Worm (Caenorhabditis elegans) whole organism, L4 larva: Measurements from ENCODE around the gene str-134.
A peak's percentile ranks its signal among the peaks of the same experiment; 100 is the strongest.

Experiments
- F44E2.7 ChIP-seq: fragments of 200-800 bp; sonication (Bioruptor generic); IDR thresholded peaks from 2 replicates; pipeline ENCODE4 v2.1.2; 2022; ENCODE audit warnings: missing genetic modification characterization, missing compliant biosample characterization
- F49E8.2 ChIP-seq: sonication (generic microtip); optimal IDR thresholded peaks from 2 replicates; lab custom pipeline; 2016; ENCODE audit warnings: missing compliant biosample characterization, mild to moderate bottlenecking, missing genetic modification characterization, borderline replicate concordance
- R02D3.7 ChIP-seq: fragments of 150-350 bp; sonication (generic microtip); optimal IDR thresholded peaks from 3 replicates; lab custom pipeline; 2014; ENCODE audit warnings: missing biosample characterization, missing genetic modification characterization
- T26A8.4 ChIP-seq: fragments of 200-800 bp; sonication (Bioruptor generic); IDR thresholded peaks from 2 replicates; pipeline ENCODE4 v1.3.6; 2022; ENCODE audit warnings: missing genetic modification characterization, missing compliant biosample characterization
- Y75B8A.6 ChIP-seq: fragments of 200-800 bp; sonication (Bioruptor generic); IDR thresholded peaks from 2 replicates; pipeline ENCODE4 v1.3.6; 2022; ENCODE audit warnings: missing genetic modification reagents, missing genetic modification characterization, missing compliant biosample characterization
- ZK337.2 ChIP-seq: fragments of 200-800 bp; sonication (Bioruptor generic); IDR thresholded peaks from 2 replicates; pipeline ENCODE4 v1.3.6; 2022; ENCODE audit warnings: missing genetic modification reagents, missing genetic modification characterization, missing compliant biosample characterization
- aha-1 ChIP-seq: fragments of 150-350 bp; peaks from one replicate; lab custom pipeline; 2014; ENCODE audit warnings: missing biosample characterization, missing genetic modification characterization
- aly-2 ChIP-seq: sonication (generic microtip); optimal IDR thresholded peaks from 2 replicates; lab custom pipeline; 2018; ENCODE audit warnings: missing biosample characterization, missing genetic modification characterization
- arid-1 ChIP-seq: fragments of 200-800 bp; sonication (Bioruptor generic); conservative IDR thresholded peaks from 2 replicates; pipeline ENCODE4 v1.3.6; 2022; ENCODE audit warnings: missing genetic modification reagents, missing genetic modification characterization, missing compliant biosample characterization
- ceh-32 ChIP-seq: sonication (generic microtip); optimal IDR thresholded peaks from 2 replicates; lab custom pipeline; 2016; ENCODE audit warnings: mild to moderate bottlenecking, missing genetic modification characterization, missing compliant biosample characterization; ENCODE audit not compliant: poor library complexity
- ceh-44 ChIP-seq: fragments of 200-800 bp; sonication (Bioruptor generic); IDR thresholded peaks from 2 replicates; pipeline ENCODE4 v1.3.6; 2022; ENCODE audit warnings: missing genetic modification reagents, missing genetic modification characterization, missing compliant biosample characterization
- ceh-62 ChIP-seq: sonication (generic microtip); optimal IDR thresholded peaks from 2 replicates; lab custom pipeline; 2017; ENCODE audit warnings: missing biosample characterization, missing genetic modification characterization
- daf-16 ChIP-seq, 3 experiments: sonication (generic microtip); optimal IDR thresholded peaks; 2 replicates each; lab custom pipeline; 2016 to 2017; ENCODE audit warnings: missing genetic modification characterization in 3 of 3, missing genetic modification reagents in 3 of 3, mild to moderate bottlenecking in 2 of 3, missing compliant biosample characterization in 2 of 3, missing biosample characterization in 1 of 3, moderate library complexity in 1 of 3
- dmd-9 ChIP-seq: fragments of 200-800 bp; sonication (Bioruptor generic); IDR thresholded peaks from 2 replicates; pipeline ENCODE4 v1.3.6; 2022; ENCODE audit warnings: missing genetic modification reagents, missing genetic modification characterization, missing compliant biosample characterization
- duxl-1 ChIP-seq: sonication (generic microtip); optimal IDR thresholded peaks from 2 replicates; lab custom pipeline; 2016; ENCODE audit warnings: mild to moderate bottlenecking, missing genetic modification characterization, moderate library complexity, missing compliant biosample characterization; ENCODE audit not compliant: poor library complexity
- dve-1 ChIP-seq: sonication (generic microtip); optimal IDR thresholded peaks from 2 replicates; lab custom pipeline; 2017; ENCODE audit warnings: antibody characterized with exemption, mild to moderate bottlenecking, missing genetic modification characterization, missing compliant biosample characterization; ENCODE audit not compliant: insufficient read depth
- egl-27 ChIP-seq: sonication (generic microtip); optimal IDR thresholded peaks from 3 replicates; lab custom pipeline; 2017; ENCODE audit warnings: missing biosample characterization, missing genetic modification reagents, missing genetic modification characterization
- egl-43 ChIP-seq: fragments of 200-800 bp; sonication (Bioruptor generic); IDR thresholded peaks from 2 replicates; pipeline ENCODE4 v1.3.6; 2022; ENCODE audit warnings: missing genetic modification reagents, missing genetic modification characterization, missing compliant biosample characterization
- jun-1 ChIP-seq: fragments of 150-350 bp; optimal IDR thresholded peaks from 2 replicates; lab custom pipeline; 2014; ENCODE audit warnings: missing biosample characterization, missing genetic modification reagents, missing genetic modification characterization
- lim-7 ChIP-seq: fragments of 200-800 bp; sonication (Bioruptor generic); IDR thresholded peaks from 2 replicates; pipeline ENCODE4 v1.3.6; 2022; ENCODE audit warnings: missing genetic modification characterization, missing compliant biosample characterization
- lin-15B ChIP-seq: fragments of 150-350 bp; sonication (generic microtip); optimal IDR thresholded peaks from 3 replicates; lab custom pipeline; 2014; ENCODE audit warnings: missing biosample characterization, missing genetic modification characterization
- lin-29 ChIP-seq: fragments of 200-800 bp; sonication (Bioruptor generic); IDR thresholded peaks from 2 replicates; pipeline ENCODE4 v1.3.6; 2022; ENCODE audit warnings: missing genetic modification reagents, missing genetic modification characterization, missing compliant biosample characterization
- lin-39 ChIP-seq: fragments of 150-350 bp; optimal IDR thresholded peaks from 2 replicates; lab custom pipeline; 2014; ENCODE audit warnings: missing biosample characterization, missing genetic modification reagents, missing genetic modification characterization
- lir-3 ChIP-seq: sonication (generic microtip); optimal IDR thresholded peaks from 2 replicates; lab custom pipeline; 2016; ENCODE audit warnings: mild to moderate bottlenecking, missing genetic modification characterization, missing compliant biosample characterization
- lsy-2 ChIP-seq, 2 experiments: fragments of 150-350 bp in 1 of 2; sonication (generic microtip) in 1 of 2; optimal IDR thresholded peaks; 2 replicates each; lab custom pipeline; 2014 to 2017; ENCODE audit warnings: missing biosample characterization in 2 of 2, missing genetic modification characterization in 2 of 2
- madf-5 ChIP-seq, 2 experiments: fragments of 200-800 bp; sonication (Bioruptor generic); IDR thresholded peaks; 2 replicates each; pipeline ENCODE4 v1.3.6; 2022; ENCODE audit warnings: missing compliant biosample characterization in 2 of 2, missing genetic modification characterization in 2 of 2
- mep-1 ChIP-seq: fragments of 150-350 bp; sonication (generic microtip); optimal IDR thresholded peaks from 3 replicates; lab custom pipeline; 2014; ENCODE audit warnings: missing biosample characterization, missing genetic modification characterization
- mxl-3 ChIP-seq: fragments of 200-800 bp; sonication (Bioruptor generic); optimal IDR thresholded peaks from 2 replicates; lab custom pipeline; 2018; ENCODE audit warnings: mild to moderate bottlenecking, missing genetic modification characterization, missing compliant biosample characterization
- nhr-102 ChIP-seq: sonication (generic microtip); optimal IDR thresholded peaks from 2 replicates; lab custom pipeline; 2016; ENCODE audit warnings: mild to moderate bottlenecking, missing genetic modification characterization, moderate library complexity, missing compliant biosample characterization
- nhr-28 ChIP-seq: fragments of 150-350 bp; optimal IDR thresholded peaks from 2 replicates; lab custom pipeline; 2014; ENCODE audit warnings: missing biosample characterization, missing genetic modification characterization
- nhr-41 ChIP-seq: fragments of 200-800 bp; sonication (Bioruptor generic); IDR thresholded peaks from 2 replicates; pipeline ENCODE4 v1.3.6; 2022; ENCODE audit warnings: missing genetic modification reagents, missing genetic modification characterization, missing compliant biosample characterization
- nhr-6 ChIP-seq: fragments of 150-350 bp; optimal IDR thresholded peaks from 2 replicates; lab custom pipeline; 2014; ENCODE audit warnings: missing biosample characterization, missing genetic modification characterization
- nhr-76 ChIP-seq: fragments of 150-350 bp; optimal IDR thresholded peaks from 2 replicates; lab custom pipeline; 2014; ENCODE audit warnings: missing biosample characterization, missing genetic modification characterization
- saeg-2 ChIP-seq: fragments of 200-800 bp; sonication (Bioruptor generic); IDR thresholded peaks from 2 replicates; pipeline ENCODE4 v1.3.6; 2022; ENCODE audit warnings: missing genetic modification reagents, missing genetic modification characterization, missing compliant biosample characterization
- sdz-12 ChIP-seq: fragments of 200-800 bp; sonication (Bioruptor generic); optimal IDR thresholded peaks from 2 replicates; lab custom pipeline; 2018; ENCODE audit warnings: mild to moderate bottlenecking, missing genetic modification characterization, missing compliant biosample characterization
- set-16 ChIP-seq: fragments of 200-800 bp; sonication (Bioruptor generic); IDR thresholded peaks from 2 replicates; pipeline ENCODE4 v1.3.6; 2022; ENCODE audit warnings: missing genetic modification reagents, missing genetic modification characterization, missing compliant biosample characterization
- spr-1 ChIP-seq: sonication (generic microtip); optimal IDR thresholded peaks from 2 replicates; lab custom pipeline; 2016; ENCODE audit warnings: mild to moderate bottlenecking, missing genetic modification characterization, missing compliant biosample characterization
- spr-3 ChIP-seq: fragments of 200-800 bp; sonication (Bioruptor generic); optimal IDR thresholded peaks from 2 replicates; lab custom pipeline; 2018; ENCODE audit warnings: mild to moderate bottlenecking, missing genetic modification characterization, missing compliant biosample characterization
- tag-97 ChIP-seq: fragments of 200-800 bp; sonication (Bioruptor generic); IDR thresholded peaks from 2 replicates; pipeline ENCODE4 v1.3.6; 2022; ENCODE audit warnings: missing genetic modification characterization, missing compliant biosample characterization
- tra-1 ChIP-seq: fragments of 200-800 bp; sonication (Bioruptor generic); IDR thresholded peaks from 2 replicates; pipeline ENCODE4 v1.3.6; 2022; ENCODE audit warnings: missing genetic modification reagents, missing genetic modification characterization, missing compliant biosample characterization
- unc-130 ChIP-seq: sonication (generic microtip); optimal IDR thresholded peaks from 2 replicates; lab custom pipeline; 2016; ENCODE audit warnings: missing genetic modification reagents, missing genetic modification characterization, missing compliant biosample characterization
- zag-1 ChIP-seq: fragments of 150-350 bp; optimal IDR thresholded peaks from 2 replicates; lab custom pipeline; 2014; ENCODE audit warnings: missing biosample characterization, missing genetic modification characterization
- zfp-2 ChIP-seq: sonication (generic microtip); optimal IDR thresholded peaks from 2 replicates; lab custom pipeline; 2016; ENCODE audit warnings: mild to moderate bottlenecking, missing genetic modification characterization, missing compliant biosample characterization
- zfp-3 ChIP-seq: fragments of 200-800 bp; sonication (Bioruptor generic); conservative IDR thresholded peaks from 2 replicates; pipeline ENCODE4 v1.3.6; 2022; ENCODE audit warnings: missing genetic modification reagents, missing genetic modification characterization, missing compliant biosample characterization

str-134 gene

ce11 chrV:723895-724352 lies 19.5 kb upstream of the str-134 start, which contains the start of gene fbxb-72 (continued):
- peak; percentile 96 for TF ChIP-seq T26A8.4 (GFP tag; lab: Robert Waterston, UW)
- no peak for TF ChIP-seq nhr-76
- TF ChIP-seq sdz-12 (GFP tag; lab: Kevin White, UChicago), result no peak
- no peak; the same call in 1 of the 2 replicates for TF ChIP-seq tra-1 (GFP tag; lab: Robert Waterston, UW)
- TF ChIP-seq spr-3 (GFP tag; lab: Kevin White, UChicago), result peak; percentile 22
- TF ChIP-seq madf-5 (GFP tag; IDR thresholded peaks at IDR 0.05; lab: Robert Waterston, UW), result no peak
- no peak for TF ChIP-seq lin-39 (tag; lab: Kevin White, UChicago)
- TF ChIP-seq ZK337.2, result no peak
- TF ChIP-seq F49E8.2 (tag; lab: Kevin White, UChicago), result no peak
- peak; percentile 41 to 93 for TF ChIP-seq daf-16 (GFP tag; optimal IDR thresholded peaks at IDR 0.05; lab: Kevin White, UChicago)
- peak; percentile 89 for TF ChIP-seq daf-16 (tag; optimal IDR thresholded peaks at IDR 0.05; lab: Kevin White, UChicago)
- TF ChIP-seq dve-1 (tag; lab: Kevin White, UChicago), result peak; percentile 90
- peak; percentile 45 for TF ChIP-seq nhr-28
- no peak for TF ChIP-seq zfp-2 (tag; lab: Kevin White, UChicago)
- TF ChIP-seq mep-1 (tag; lab: Kevin White, UChicago), result peak; percentile 96
- TF ChIP-seq lir-3, result no peak
- no peak; the same call in 1 of the 2 replicates for TF ChIP-seq lin-29
- TF ChIP-seq jun-1 (tag; lab: Kevin White, UChicago), result no peak
- no peak for TF ChIP-seq egl-43
- TF ChIP-seq zfp-3, result peak; percentile 97
- no peak for TF ChIP-seq aly-2 (tag; lab: Kevin White, UChicago)
- TF ChIP-seq egl-27 (tag; lab: Kevin White, UChicago), result no peak
- TF ChIP-seq, all 104 proteins: peak for 47

- TF ChIP-seq dmd-9 (GFP tag; lab: Robert Waterston, UW) (0 out of 2 replicates have a peak, but pooled peaks have one; percentile 31), nhr-6 (tag; lab: Kevin White, UChicago) (no peak), madf-5 (GFP tag; IDR thresholded peaks at IDR 0.05; lab: Robert Waterston, UW) (no peak), aha-1 (tag; lab: Kevin White, UChicago) (peak; percentile 92), lim-7 (0 out of 2 replicates have a peak, but pooled peaks have one; percentile 26), set-16 (peak; percentile 87), lsy-2 (tag; optimal IDR thresholded peaks at IDR 0.05; lab: Kevin White, UChicago) (peak in 1 of 2 experiments; percentile 11)
Observed at ce11 chrV:724470-724890, 19.0 kb upstream of the str-134 start.

ce11 chrV:724946-725806 lies 18.3 kb upstream of the str-134 start:
- TF ChIP-seq mxl-3 (GFP tag; lab: Kevin White, UChicago) (no peak), dmd-9 (GFP tag; lab: Robert Waterston, UW) (no peak), ceh-32 (no peak), saeg-2 (GFP tag; lab: Robert Waterston, UW) (no peak), Y75B8A.6 (GFP tag; lab: Robert Waterston, UW) (no peak), lin-15B (tag; lab: Kevin White, UChicago) (no peak), F44E2.7 (GFP tag; lab: Robert Waterston, UW) (0 out of 2 replicates have a peak, but pooled peaks have one; percentile 2), daf-16 (GFP tag; optimal IDR thresholded peaks at IDR 0.05; lab: Kevin White, UChicago) (peak in 1 of 2 experiments; percentile 8), daf-16 (tag; optimal IDR thresholded peaks at IDR 0.05; lab: Kevin White, UChicago) (peak; percentile 4), lir-3 (no peak), tag-97 (GFP tag; lab: Robert Waterston, UW) (no peak), ceh-62 (tag; lab: Kevin White, UChicago) (no peak), duxl-1 (tag; lab: Kevin White, UChicago) (peak; percentile 54), dve-1 (tag; lab: Kevin White, UChicago) (peak; percentile 12), nhr-41 (GFP tag; lab: Robert Waterston, UW) (no peak), zag-1 (tag; lab: Kevin White, UChicago) (no peak), arid-1 (GFP tag; lab: Robert Waterston, UW) (0 out of 2 replicates have a peak, but pooled peaks have one; percentile 12), ceh-44 (GFP tag; lab: Robert Waterston, UW) (no peak), lsy-2 (tag; optimal IDR thresholded peaks at IDR 0.05; lab: Kevin White, UChicago) (peak in 1 of 2 experiments; percentile 20), nhr-102 (tag; lab: Kevin White, UChicago) (no peak), unc-130 (GFP tag; lab: Kevin White, UChicago) (no peak), spr-3 (GFP tag; lab: Kevin White, UChicago) (no peak), lin-39 (tag; lab: Kevin White, UChicago) (no peak), aha-1 (tag; lab: Kevin White, UChicago) (peak; percentile 81), R02D3.7 (no peak), spr-1 (tag; lab: Kevin White, UChicago) (no peak)
